Worm (Caenorhabditis elegans) whole organism, L3 larva: ENCODE measurements around the gene sri-4.

Experiments
- R02D3.7 ChIP-seq: fragments of 150-350 bp; optimal IDR thresholded peaks from 2 replicates; lab custom pipeline; 2014; ENCODE audit warnings: missing biosample characterization, missing genetic modification characterization
- ZK546.5 ChIP-seq: sonication (generic microtip); optimal IDR thresholded peaks from 2 replicates; lab custom pipeline; 2017; ENCODE audit warnings: missing biosample characterization, missing genetic modification characterization
- aly-2 ChIP-seq: fragments of 150-350 bp; optimal IDR thresholded peaks from 2 replicates; lab custom pipeline; 2014; ENCODE audit warnings: missing biosample characterization, missing genetic modification characterization
- ama-1 ChIP-seq: fragments of 150-350 bp; optimal IDR thresholded peaks from 2 replicates; lab custom pipeline; 2018
- ceh-16 ChIP-seq: sonication (generic microtip); optimal IDR thresholded peaks from 2 replicates; lab custom pipeline; 2017; ENCODE audit warnings: missing biosample characterization, missing genetic modification characterization
- ceh-28 ChIP-seq: fragments of 150-350 bp; optimal IDR thresholded peaks from 2 replicates; lab custom pipeline; 2014; ENCODE audit warnings: missing biosample characterization, missing genetic modification reagents, missing genetic modification characterization
- ceh-82 ChIP-seq: fragments of 150-350 bp; optimal IDR thresholded peaks from 2 replicates; lab custom pipeline; 2014; ENCODE audit warnings: missing biosample characterization, missing genetic modification characterization
- egl-27 ChIP-seq: sonication (generic microtip); optimal IDR thresholded peaks from 4 replicates; lab custom pipeline; 2017; ENCODE audit warnings: missing biosample characterization, missing genetic modification reagents, missing genetic modification characterization
- egl-5 ChIP-seq: fragments of 150-350 bp; optimal IDR thresholded peaks from 2 replicates; lab custom pipeline; 2017; ENCODE audit warnings: missing biosample characterization, missing genetic modification reagents, missing genetic modification characterization, inconsistent platforms
- elt-1 ChIP-seq: fragments of 150-350 bp; optimal IDR thresholded peaks from 2 replicates; lab custom pipeline; 2014; ENCODE audit warnings: missing biosample characterization, missing genetic modification characterization
- elt-2 ChIP-seq: sonication (generic microtip); optimal IDR thresholded peaks from 2 replicates; lab custom pipeline; 2016; ENCODE audit warnings: missing genetic modification reagents, mild to moderate bottlenecking, missing genetic modification characterization, missing compliant biosample characterization
- eor-1 ChIP-seq, 2 experiments: fragments of 150-350 bp; optimal IDR thresholded peaks; 2 replicates each; lab custom pipeline; 2014 to 2018; ENCODE audit warnings: missing biosample characterization in 2 of 2, missing genetic modification characterization in 2 of 2
- fkh-10 ChIP-seq: sonication (generic microtip); optimal IDR thresholded peaks from 2 replicates; lab custom pipeline; 2017; ENCODE audit warnings: missing biosample characterization, missing genetic modification reagents, missing genetic modification characterization
- hmg-11 ChIP-seq: sonication (generic microtip); optimal IDR thresholded peaks from 2 replicates; lab custom pipeline; 2016; ENCODE audit warnings: missing genetic modification characterization, missing compliant biosample characterization
- jun-1 ChIP-seq: fragments of 150-350 bp; optimal IDR thresholded peaks from 2 replicates; lab custom pipeline; 2014; ENCODE audit warnings: missing biosample characterization, missing genetic modification reagents, missing genetic modification characterization
- lin-15B ChIP-seq: fragments of 150-350 bp; optimal IDR thresholded peaks from 2 replicates; lab custom pipeline; 2014; ENCODE audit warnings: missing biosample characterization, missing genetic modification characterization
- lin-39 ChIP-seq: fragments of 150-350 bp; optimal IDR thresholded peaks from 2 replicates; lab custom pipeline; 2018; ENCODE audit warnings: missing biosample characterization, missing genetic modification reagents, missing genetic modification characterization
- lsy-12 ChIP-seq: sonication (generic microtip); optimal IDR thresholded peaks from 2 replicates; lab custom pipeline; 2016; ENCODE audit warnings: mild to moderate bottlenecking, missing genetic modification characterization, missing compliant biosample characterization
- mdl-1 ChIP-seq: fragments of 150-350 bp; optimal IDR thresholded peaks from 2 replicates; lab custom pipeline; 2014; ENCODE audit warnings: missing biosample characterization, missing genetic modification characterization
- mml-1 ChIP-seq: fragments of 150-350 bp; sonication (generic microtip); optimal IDR thresholded peaks from 3 replicates; lab custom pipeline; 2014; ENCODE audit warnings: missing biosample characterization, missing genetic modification characterization
- nfya-1 ChIP-seq: sonication (generic microtip); optimal IDR thresholded peaks from 2 replicates; lab custom pipeline; 2017; ENCODE audit warnings: missing genetic modification characterization, mild to moderate bottlenecking, missing compliant biosample characterization, antibody characterized with exemption, moderate library complexity; ENCODE audit not compliant: insufficient read depth
- nhr-11 ChIP-seq: fragments of 150-350 bp; optimal IDR thresholded peaks from 2 replicates; lab custom pipeline; 2014; ENCODE audit warnings: missing biosample characterization, missing genetic modification characterization
- nhr-12 ChIP-seq: fragments of 150-350 bp; optimal IDR thresholded peaks from 2 replicates; lab custom pipeline; 2014; ENCODE audit warnings: missing biosample characterization, missing genetic modification characterization
- nhr-23 ChIP-seq: fragments of 150-350 bp; optimal IDR thresholded peaks from 2 replicates; lab custom pipeline; 2014; ENCODE audit warnings: missing biosample characterization, missing genetic modification reagents, missing genetic modification characterization
- nhr-237 ChIP-seq: fragments of 150-350 bp; optimal IDR thresholded peaks from 2 replicates; lab custom pipeline; 2014; ENCODE audit warnings: missing biosample characterization, missing genetic modification characterization
- nhr-25 ChIP-seq: sonication (generic microtip); optimal IDR thresholded peaks from 2 replicates; lab custom pipeline; 2017; ENCODE audit warnings: missing biosample characterization, missing genetic modification characterization
- nhr-28 ChIP-seq: fragments of 150-350 bp; optimal IDR thresholded peaks from 2 replicates; lab custom pipeline; 2014; ENCODE audit warnings: missing biosample characterization, missing genetic modification characterization
- nhr-43 ChIP-seq: sonication (generic microtip); optimal IDR thresholded peaks from 2 replicates; lab custom pipeline; 2016; ENCODE audit warnings: mild to moderate bottlenecking, missing genetic modification characterization, missing compliant biosample characterization; ENCODE audit not compliant: poor library complexity, severe bottlenecking
- nhr-76 ChIP-seq: fragments of 150-350 bp; sonication (generic microtip); optimal IDR thresholded peaks from 5 replicates; lab custom pipeline; 2014; ENCODE audit warnings: missing biosample characterization, missing genetic modification characterization
- nhr-77 ChIP-seq: fragments of 150-350 bp; optimal IDR thresholded peaks from 2 replicates; lab custom pipeline; 2014; ENCODE audit warnings: missing biosample characterization, missing genetic modification characterization
- pha-4 ChIP-seq: fragments of 150-350 bp; optimal IDR thresholded peaks from 2 replicates; lab custom pipeline; 2014; ENCODE audit warnings: missing biosample characterization, missing genetic modification reagents, missing genetic modification characterization
- pqm-1 ChIP-seq: fragments of 150-350 bp; optimal IDR thresholded peaks from 2 replicates; lab custom pipeline; 2017; ENCODE audit warnings: missing biosample characterization, missing genetic modification characterization, inconsistent platforms
- sea-2 ChIP-seq: fragments of 150-350 bp; sonication (generic microtip); optimal IDR thresholded peaks from 4 replicates; lab custom pipeline; 2014; ENCODE audit warnings: missing biosample characterization, missing genetic modification reagents, missing genetic modification characterization
- skn-1 ChIP-seq: fragments of 150-350 bp; optimal IDR thresholded peaks from 2 replicates; lab custom pipeline; 2014; ENCODE audit warnings: missing biosample characterization, missing genetic modification characterization
- snpc-4 ChIP-seq: fragments of 150-350 bp; optimal IDR thresholded peaks from 2 replicates; lab custom pipeline; 2014; ENCODE audit warnings: missing biosample characterization, missing genetic modification characterization
- tbx-2 ChIP-seq: sonication (generic microtip); optimal IDR thresholded peaks from 2 replicates; lab custom pipeline; 2016; ENCODE audit warnings: mild to moderate bottlenecking, missing genetic modification characterization, missing compliant biosample characterization
- unc-62 ChIP-seq: fragments of 150-350 bp; sonication (generic microtip); optimal IDR thresholded peaks from 4 replicates; lab custom pipeline; 2014; ENCODE audit warnings: missing biosample characterization, missing genetic modification reagents, missing genetic modification characterization
- zag-1 ChIP-seq: fragments of 150-350 bp; optimal IDR thresholded peaks from 2 replicates; lab custom pipeline; 2014; ENCODE audit warnings: missing biosample characterization, missing genetic modification characterization
- ztf-4 ChIP-seq: fragments of 150-350 bp; optimal IDR thresholded peaks from 2 replicates; lab custom pipeline; 2014; ENCODE audit warnings: missing biosample characterization, missing genetic modification characterization

Gene sri-4

ce11 chrV:761235-761634, 13.1 kb downstream of the sri-4 start, which contains the start of gene C05E4.15:
TSS of gene C05E4.15 (minus strand) at chrV:761335.
- TF ChIP-seq ceh-16 (tag; lab: Kevin White, UChicago), result no peak
- TF ChIP-seq nhr-28, result no peak
- no peak for TF ChIP-seq tbx-2 (tag; lab: Kevin White, UChicago)
- no peak for TF ChIP-seq nhr-23 (tag; lab: Kevin White, UChicago)
- no peak for TF ChIP-seq fkh-10 (GFP tag; lab: Kevin White, UChicago)
- no peak for TF ChIP-seq ZK546.5
- TF ChIP-seq elt-1 (tag; lab: Kevin White, UChicago), result no peak
- no peak for TF ChIP-seq snpc-4
- no peak for TF ChIP-seq zag-1 (tag; lab: Kevin White, UChicago)

ce11 chrV:761882-762281, 13.7 kb downstream of the sri-4 start, which contains the start of gene C05E4.12:
TSS of gene C05E4.12 (minus strand) at chrV:761982.
- TF ChIP-seq jun-1 (tag; lab: Kevin White, UChicago) (no peak), nhr-76 (tag; lab: Kevin White, UChicago) (no peak), tbx-2 (tag; lab: Kevin White, UChicago) (no peak), nfya-1 (tag; lab: Kevin White, UChicago) (no peak), snpc-4 (no peak), ztf-4 (no peak), aly-2 (no peak)

ce11 chrV:762340-762739, 14.2 kb downstream of the sri-4 start, which contains the start of gene srp-2:
TSS of gene srp-2 (plus strand) at chrV:762640.
- TF ChIP-seq hmg-11 (tag; lab: Kevin White, UChicago), result no peak
- TF ChIP-seq pqm-1, result no peak
- TF ChIP-seq ceh-82, result no peak
- TF ChIP-seq mml-1 (tag; lab: Kevin White, UChicago), result no peak
- no peak for TF ChIP-seq zag-1 (tag; lab: Kevin White, UChicago)
- TF ChIP-seq ama-1 (lab: Kevin White, UChicago), result no peak
- TF ChIP-seq nhr-77 (tag; lab: Kevin White, UChicago), result no peak
- TF ChIP-seq mdl-1 (tag; lab: Kevin White, UChicago), result no peak
- TF ChIP-seq pha-4 (tag; lab: Kevin White, UChicago), result no peak
- no peak for TF ChIP-seq nhr-11 (tag; lab: Kevin White, UChicago)

ce11 chrV:764732-765131, 16.6 kb downstream of the sri-4 start, which contains the start of gene str-238:
TSS of gene str-238 (plus strand) at chrV:765032.
- no peak for TF ChIP-seq nhr-77 (tag; lab: Kevin White, UChicago)

- no peak for TF ChIP-seq skn-1 (tag; lab: Kevin White, UChicago)
Observed at ce11 chrV:772210-772609, 24.1 kb downstream of the sri-4 start.

- TF ChIP-seq unc-62 (GFP tag; lab: Kevin White, UChicago) (no peak), elt-2 (tag; lab: Kevin White, UChicago) (peak; percentile 42), lsy-12 (peak; percentile 45), ceh-28 (tag; lab: Kevin White, UChicago) (peak; percentile 72), nhr-23 (tag; lab: Kevin White, UChicago) (peak; percentile 90), skn-1 (tag; lab: Kevin White, UChicago) (peak; percentile 35), aly-2 (no peak), jun-1 (tag; lab: Kevin White, UChicago) (peak; percentile 65), nhr-25 (tag; lab: Kevin White, UChicago) (peak; percentile 73), egl-27 (no peak), nfya-1 (tag; lab: Kevin White, UChicago) (peak; percentile 92), eor-1 (tag; optimal IDR thresholded peaks at IDR 0.05; lab: Kevin White, UChicago) (peak in 1 of 2 experiments; percentile 8), ama-1 (lab: Kevin White, UChicago) (peak; percentile 4), nhr-77 (tag; lab: Kevin White, UChicago) (peak; percentile 76), nhr-237 (tag; lab: Kevin White, UChicago) (no peak), ceh-82 (peak; percentile 20), nhr-28 (peak; percentile 1), hmg-11 (tag; lab: Kevin White, UChicago) (peak; percentile 64), snpc-4 (peak; percentile 73), lin-39 (tag; lab: Kevin White, UChicago) (peak; percentile 83), pqm-1 (peak; percentile 63), lin-15B (tag; lab: Kevin White, UChicago) (peak; percentile 85), nhr-43 (peak; percentile 68), tbx-2 (tag; lab: Kevin White, UChicago) (no peak), pha-4 (tag; lab: Kevin White, UChicago) (peak; percentile 89), nhr-76 (tag; lab: Kevin White, UChicago) (peak; percentile 20), egl-5 (tag; lab: Kevin White, UChicago) (peak; percentile 94), elt-1 (tag; lab: Kevin White, UChicago) (no peak), sea-2 (GFP tag; lab: Kevin White, UChicago) (no peak), nhr-12 (no peak), R02D3.7 (peak; percentile 70)
Observed at ce11 chrV:773256-773655, 25.1 kb downstream of the sri-4 start, which contains the start of gene sti-1. TSS of gene sti-1 (plus strand) at chrV:773518.
